Worm (Caenorhabditis elegans): ENCODE results near the gene acl-4.

- no peak for TF ChIP-seq egl-27 (tag; optimal IDR thresholded peaks at IDR 0.05)
- no peak for TF ChIP-seq nhr-77 (tag; optimal IDR thresholded peaks at IDR 0.05)
- TF ChIP-seq hlh-17 (GFP tag; optimal IDR thresholded peaks at IDR 0.05; ENCODE audit: borderline replicate concordance) = no peak
- TF ChIP-seq dpl-1 (GFP tag; optimal IDR thresholded peaks at IDR 0.05) = no peak
- no peak for TF ChIP-seq alr-1 (tag; optimal IDR thresholded peaks at IDR 0.05; ENCODE audit: borderline replicate concordance)
- TF ChIP-seq ces-1 (GFP tag; optimal IDR thresholded peaks at IDR 0.05) = no peak
Observed at ce11 chrX:2041448-2042138, 28.7 kb downstream of the acl-4 start.
